Fruit fly (Drosophila melanogaster) whole organism, larva: ENCODE results near the gene Acp32CD.

ENCODE experiments used
- noc ChIP-seq: fragments of 200-800 bp; sonication (Bioruptor generic); optimal IDR thresholded peaks from 3 replicates; lab custom pipeline; 2019; ENCODE audit warnings: missing biosample characterization, mild to moderate bottlenecking, missing genetic modification characterization, moderate library complexity

Acp32CD gene

DNA sequence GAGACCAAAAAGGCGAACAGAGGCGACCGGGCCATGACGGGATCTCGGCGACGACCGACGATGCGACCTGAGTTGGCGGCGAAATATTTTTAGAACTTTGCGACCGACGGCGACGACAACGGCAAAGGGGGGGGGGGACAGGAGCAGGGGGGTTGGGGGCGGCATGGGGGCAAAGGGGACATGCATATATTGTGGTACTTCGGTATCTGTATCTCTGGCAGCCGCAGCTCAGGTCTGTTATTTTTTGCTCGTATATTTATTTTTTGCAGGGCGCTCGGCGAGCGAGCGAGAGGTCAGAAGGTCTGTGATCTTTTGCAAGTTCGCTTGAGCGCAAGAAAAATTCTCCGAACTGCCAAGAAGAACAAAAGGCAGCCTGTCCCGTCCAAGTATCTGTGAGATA is 43.8 kb downstream of the Acp32CD start:
- TF ChIP-seq noc, result no peak

DNA sequence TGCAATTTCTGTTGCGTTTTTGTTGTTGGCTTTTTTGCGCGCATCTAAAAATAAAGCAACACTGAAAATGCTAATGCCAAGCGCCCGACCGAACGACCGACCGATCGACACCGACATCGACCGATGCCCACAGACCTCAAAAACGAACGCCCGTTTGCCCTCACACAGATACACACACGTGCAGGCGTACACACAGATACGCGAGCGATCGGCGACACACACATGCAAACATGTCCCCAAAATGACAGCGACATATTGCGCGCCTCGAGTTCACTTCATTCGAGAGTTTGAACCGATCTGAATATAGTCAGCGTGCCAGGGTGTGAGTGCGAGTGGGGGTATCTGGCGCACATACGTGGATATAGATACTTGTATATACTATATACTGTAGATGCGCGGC is 45.7 kb downstream of the Acp32CD start:
- no peak for TF ChIP-seq noc

dm6 chr2L:11065106-11065878 is 49.9 kb downstream of the Acp32CD start:
- peak; percentile 92 for TF ChIP-seq noc
